Worm (Caenorhabditis elegans): ENCODE measurements around the gene F59C12.3.

ce11 chrX:16626817-16627216 lies 17.5 kb upstream of the F59C12.3 start:
- no peak for TF ChIP-seq skn-1 (tag; optimal IDR thresholded peaks at IDR 0.05)
- no peak for TF ChIP-seq tbx-2 (tag; optimal IDR thresholded peaks at IDR 0.05)
- TF ChIP-seq unc-62 (GFP tag; optimal IDR thresholded peaks at IDR 0.05), result no peak
- no peak for TF ChIP-seq nhr-237 (tag; optimal IDR thresholded peaks at IDR 0.05)
- TF ChIP-seq nhr-76 (tag; optimal IDR thresholded peaks at IDR 0.05), result no peak
- TF ChIP-seq pqm-1 (tag; optimal IDR thresholded peaks at IDR 0.05), result no peak
- TF ChIP-seq ztf-4 (tag; optimal IDR thresholded peaks at IDR 0.05), result no peak
- no peak for TF ChIP-seq ceh-82 (tag; optimal IDR thresholded peaks at IDR 0.05)
- no peak for TF ChIP-seq zag-1 (tag; optimal IDR thresholded peaks at IDR 0.05)
- no peak for TF ChIP-seq daf-12 (tag; optimal IDR thresholded peaks at IDR 0.05)
- TF ChIP-seq pha-4 (tag; optimal IDR thresholded peaks at IDR 0.05), result no peak
- no peak for TF ChIP-seq elt-1 (tag; optimal IDR thresholded peaks at IDR 0.05)
